Worm (Caenorhabditis elegans): ENCODE data around the gene ZK813.5.

DNA sequence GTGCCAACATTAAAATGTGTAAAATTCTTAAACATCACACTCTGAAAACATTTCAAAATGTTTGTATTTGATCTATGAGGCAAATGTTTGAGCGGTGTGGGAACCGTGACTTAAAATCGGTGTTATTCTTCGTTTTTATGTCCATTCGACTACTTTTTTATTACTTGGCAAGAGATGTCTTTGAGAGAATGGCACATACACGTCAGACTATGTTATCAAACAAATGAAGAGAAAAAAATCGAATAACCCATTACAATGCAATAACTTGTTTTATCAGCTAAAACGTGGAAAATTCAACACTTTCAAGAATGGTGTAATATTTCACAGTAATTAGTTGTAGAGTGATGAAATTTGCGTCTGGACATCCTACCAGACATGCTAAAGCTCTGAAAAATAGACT is 48.8 kb upstream of the ZK813.5 start:
- TF ChIP-seq lir-3 (tag; optimal IDR thresholded peaks at IDR 0.05) (no peak), ztf-11 (tag; optimal IDR thresholded peaks at IDR 0.05) (no peak), vab-7 (GFP tag; IDR thresholded peaks at IDR 0.05) (no peak), mdl-1 (tag; optimal IDR thresholded peaks at IDR 0.05) (no peak), R02D3.7 (tag; optimal IDR thresholded peaks at IDR 0.05) (no peak), lin-38 (GFP tag; IDR thresholded peaks at IDR 0.05) (no peak), aly-2 (tag; optimal IDR thresholded peaks at IDR 0.05) (no peak), attf-4 (tag; optimal IDR thresholded peaks at IDR 0.05) (no peak), lin-39 (tag; optimal IDR thresholded peaks at IDR 0.05) (no peak), unc-39 (tag; optimal IDR thresholded peaks at IDR 0.05) (no peak)

Data from whole organism, L4 larva.